Fruit fly (Drosophila melanogaster) whole organism, embryonic: ENCODE results near the gene CG33307.

Experiments used
- CG10321 ChIP-seq: fragments of 200-800 bp; sonication (Bioruptor generic); IDR thresholded peaks from 2 replicates; pipeline ENCODE4 v1.3.6; 2022; ENCODE audit warnings: missing biosample characterization, missing genetic modification characterization
- CG18476 ChIP-seq: fragments of 200-800 bp; sonication (Bioruptor generic); optimal IDR thresholded peaks from 2 replicates; lab custom pipeline; 2016; ENCODE audit warnings: missing biosample characterization, mild to moderate bottlenecking, missing genetic modification characterization
- CG3163 ChIP-seq: fragments of 200-800 bp; sonication (Bioruptor generic); optimal IDR thresholded peaks from 3 replicates; lab custom pipeline; 2016; ENCODE audit warnings: missing biosample characterization, missing genetic modification characterization
- CG34422 ChIP-seq: fragments of 200-800 bp; sonication (Bioruptor generic); IDR thresholded peaks from 3 replicates; pipeline ENCODE4 v1.3.6; 2022; ENCODE audit warnings: missing biosample characterization, missing genetic modification characterization
- CG4328 ChIP-seq: fragments of 200-800 bp; sonication (Bioruptor generic); optimal IDR thresholded peaks from 3 replicates; lab custom pipeline; 2017; ENCODE audit warnings: missing biosample characterization, missing genetic modification reagents, missing genetic modification characterization
- CG4360 ChIP-seq: fragments of 200-800 bp; sonication (Bioruptor generic); IDR thresholded peaks from 2 replicates; pipeline ENCODE4 v1.3.6; 2022; ENCODE audit warnings: missing biosample characterization, missing genetic modification characterization
- CG6272 ChIP-seq: fragments of 200-800 bp; sonication (Bioruptor generic); IDR thresholded peaks from 2 replicates; pipeline ENCODE4 v1.3.6; 2022; ENCODE audit warnings: missing biosample characterization, missing genetic modification characterization
- CG6689 ChIP-seq: fragments of 200-800 bp; sonication (Bioruptor generic); IDR thresholded peaks from 2 replicates; pipeline ENCODE4 v1.3.6; 2022; ENCODE audit warnings: missing biosample characterization, missing genetic modification characterization
- CG9437 ChIP-seq: fragments of 200-800 bp; sonication (Bioruptor generic); optimal IDR thresholded peaks from 2 replicates; lab custom pipeline; 2018; ENCODE audit warnings: missing biosample characterization, mild to moderate bottlenecking, missing genetic modification characterization
- CG9797 ChIP-seq: fragments of 200-800 bp; sonication (Bioruptor generic); optimal IDR thresholded peaks from 3 replicates; lab custom pipeline; 2018; ENCODE audit warnings: missing biosample characterization, mild to moderate bottlenecking, missing genetic modification characterization
- Dll ChIP-seq: fragments of 200-800 bp; sonication (Bioruptor generic); IDR thresholded peaks from 4 replicates; pipeline ENCODE4 v1.3.6; 2022; ENCODE audit warnings: missing biosample characterization, missing genetic modification characterization; ENCODE audit not compliant: partially characterized antibody
- Dp ChIP-seq: fragments of 200-800 bp; sonication (Bioruptor generic); optimal IDR thresholded peaks from 2 replicates; lab custom pipeline; 2018; ENCODE audit warnings: missing biosample characterization, mild to moderate bottlenecking, missing genetic modification characterization, moderate library complexity
- Eip74EF ChIP-seq, 2 experiments: fragments of 200-800 bp in 1 of 2; fragments of >200 bp in 1 of 2; sonication (Bioruptor generic) in 1 of 2; optimal IDR thresholded peaks; 2 replicates each; lab custom pipeline; 2017 to 2019; ENCODE audit warnings: missing biosample characterization in 2 of 2, missing genetic modification characterization in 2 of 2, mild to moderate bottlenecking in 1 of 2, moderate library complexity in 1 of 2
- Ets97D ChIP-seq: fragments of 200-800 bp; sonication (Bioruptor generic); optimal IDR thresholded peaks from 3 replicates; lab custom pipeline; 2016; ENCODE audit warnings: missing biosample characterization, missing genetic modification characterization
- HHEX ChIP-seq: fragments of 200-800 bp; sonication (Bioruptor generic); optimal IDR thresholded peaks from 3 replicates; lab custom pipeline; 2017; ENCODE audit warnings: missing biosample characterization, mild to moderate bottlenecking, missing genetic modification characterization, missing genetic modification reagents
- NFAT ChIP-seq: fragments of 200-800 bp; sonication (Bioruptor generic); IDR thresholded peaks from 2 replicates; pipeline ENCODE4 v1.3.6; 2022; ENCODE audit warnings: missing biosample characterization, missing genetic modification characterization
- Pdp1 ChIP-seq, 2 experiments: fragments of 200-800 bp; sonication (Bioruptor generic); optimal IDR thresholded peaks; 3 replicates each; lab custom pipeline; 2016; ENCODE audit warnings: missing biosample characterization in 2 of 2, missing genetic modification characterization in 2 of 2, mild to moderate bottlenecking in 1 of 2, moderate library complexity in 1 of 2
- Stat92E ChIP-seq, 3 experiments: fragments of >200 bp in 2 of 3; fragments of 200-800 bp in 1 of 3; sonication (Bioruptor generic) in 1 of 3; optimal IDR thresholded peaks; 2 replicates each; lab custom pipeline; 2017 to 2019; ENCODE audit warnings: missing biosample characterization in 3 of 3, missing genetic modification characterization in 3 of 3, mild to moderate bottlenecking in 1 of 3, moderate library complexity in 1 of 3
- Trl ChIP-seq, 3 experiments: fragments of >200 bp in 2 of 3; fragments of 200-800 bp in 1 of 3; sonication (Bioruptor generic) in 1 of 3; optimal IDR thresholded peaks; 2 replicates in 1 of 3; 3 replicates in 2 of 3; lab custom pipeline; 2016 to 2017; ENCODE audit warnings: missing biosample characterization in 1 of 3, missing genetic modification characterization in 1 of 3
- Vsx1 ChIP-seq: fragments of 200-800 bp; sonication (Bioruptor generic); optimal IDR thresholded peaks from 2 replicates; lab custom pipeline; 2017; ENCODE audit warnings: missing biosample characterization, mild to moderate bottlenecking, missing genetic modification characterization, missing genetic modification reagents
- Xbp1 ChIP-seq: fragments of 200-800 bp; sonication (Bioruptor generic); optimal IDR thresholded peaks from 3 replicates; lab custom pipeline; 2016; ENCODE audit warnings: missing biosample characterization, mild to moderate bottlenecking, missing genetic modification characterization
- abd-A ChIP-seq: fragments of 200-800 bp; sonication (Bioruptor generic); optimal IDR thresholded peaks from 3 replicates; lab custom pipeline; 2019; ENCODE audit warnings: missing biosample characterization, mild to moderate bottlenecking, missing genetic modification characterization, moderate library complexity
- bbx ChIP-seq: fragments of 200-800 bp; sonication (Bioruptor generic); IDR thresholded peaks from 2 replicates; pipeline ENCODE4 v1.3.6; 2022; ENCODE audit warnings: missing biosample characterization, missing genetic modification characterization; ENCODE audit not compliant: partially characterized antibody
- chinmo ChIP-seq: fragments of 200-800 bp; sonication (Bioruptor generic); IDR thresholded peaks from 4 replicates; pipeline ENCODE4 v1.3.6; 2022; ENCODE audit warnings: missing biosample characterization, missing genetic modification characterization; ENCODE audit not compliant: partially characterized antibody
- chm ChIP-seq: fragments of 200-800 bp; sonication (Bioruptor generic); IDR thresholded peaks from 2 replicates; pipeline ENCODE4 v1.3.6; 2022; ENCODE audit warnings: missing biosample characterization, missing genetic modification characterization
- corto ChIP-seq: fragments of 200-800 bp; sonication (Bioruptor generic); optimal IDR thresholded peaks from 2 replicates; lab custom pipeline; 2016; ENCODE audit warnings: missing biosample characterization, mild to moderate bottlenecking, missing genetic modification characterization, moderate library complexity
- ems ChIP-seq: fragments of 200-800 bp; sonication (Bioruptor generic); optimal IDR thresholded peaks from 3 replicates; lab custom pipeline; 2016; ENCODE audit warnings: missing biosample characterization, missing genetic modification characterization
- eve ChIP-seq, 2 experiments: fragments of >200 bp; optimal IDR thresholded peaks; 2 replicates each; lab custom pipeline; 2017; ENCODE audit warnings: missing biosample characterization in 2 of 2, missing genetic modification characterization in 2 of 2
- eyg ChIP-seq: fragments of 200-800 bp; sonication (Bioruptor generic); optimal IDR thresholded peaks from 3 replicates; lab custom pipeline; 2016; ENCODE audit warnings: missing biosample characterization, missing genetic modification characterization
- fd96Cb ChIP-seq: fragments of 200-800 bp; sonication (Bioruptor generic); optimal IDR thresholded peaks from 2 replicates; lab custom pipeline; 2018; ENCODE audit warnings: missing biosample characterization, mild to moderate bottlenecking, missing genetic modification characterization, moderate library complexity
- her ChIP-seq: fragments of 200-800 bp; sonication (Bioruptor generic); optimal IDR thresholded peaks from 2 replicates; lab custom pipeline; 2016; ENCODE audit warnings: missing biosample characterization, missing genetic modification characterization
- ind ChIP-seq: fragments of 200-800 bp; sonication (Bioruptor generic); optimal IDR thresholded peaks from 3 replicates; lab custom pipeline; 2016; ENCODE audit warnings: missing biosample characterization, missing genetic modification characterization
- ken ChIP-seq: fragments of 200-800 bp; sonication (Bioruptor generic); IDR thresholded peaks from 3 replicates; pipeline ENCODE4 v1.3.6; 2022; ENCODE audit warnings: missing biosample characterization, missing genetic modification characterization
- nom ChIP-seq: fragments of 200-800 bp; sonication (Bioruptor generic); optimal IDR thresholded peaks from 2 replicates; lab custom pipeline; 2017; ENCODE audit warnings: missing biosample characterization, missing genetic modification characterization, mild to moderate bottlenecking, moderate library complexity, missing genetic modification reagents
- ssp ChIP-seq: fragments of 200-800 bp; sonication (Bioruptor generic); IDR thresholded peaks from 2 replicates; pipeline ENCODE4 v1.3.6; 2022; ENCODE audit warnings: missing biosample characterization, missing genetic modification characterization
- stc ChIP-seq: fragments of 200-800 bp; sonication (Bioruptor generic); IDR thresholded peaks from 2 replicates; pipeline ENCODE4 v1.3.6; 2022; ENCODE audit warnings: missing biosample characterization, missing genetic modification characterization
- trem ChIP-seq: fragments of 200-800 bp; optimal IDR thresholded peaks from 3 replicates; lab custom pipeline; 2019; ENCODE audit warnings: missing biosample characterization, mild to moderate bottlenecking, missing genetic modification characterization, moderate library complexity
- ttk ChIP-seq: fragments of 200-800 bp; sonication (Bioruptor generic); IDR thresholded peaks from 2 replicates; pipeline ENCODE4 v2.1.2; 2022; ENCODE audit warnings: missing biosample characterization, missing genetic modification characterization
- unpg ChIP-seq: fragments of 200-800 bp; sonication (Bioruptor generic); optimal IDR thresholded peaks from 3 replicates; lab custom pipeline; 2018; ENCODE audit warnings: missing biosample characterization, mild to moderate bottlenecking, missing genetic modification characterization, moderate library complexity
- wek ChIP-seq: fragments of 200-800 bp; sonication (Bioruptor generic); optimal IDR thresholded peaks from 3 replicates; lab custom pipeline; 2018; ENCODE audit warnings: missing biosample characterization, mild to moderate bottlenecking, missing genetic modification characterization, moderate library complexity
- yki ChIP-seq: fragments of >200 bp; optimal IDR thresholded peaks from 3 replicates; lab custom pipeline; 2018
- zf30C ChIP-seq: fragments of 200-800 bp; sonication (Bioruptor generic); optimal IDR thresholded peaks from 3 replicates; lab custom pipeline; 2018; ENCODE audit warnings: missing biosample characterization, mild to moderate bottlenecking, missing genetic modification characterization

Gene CG33307

DNA sequence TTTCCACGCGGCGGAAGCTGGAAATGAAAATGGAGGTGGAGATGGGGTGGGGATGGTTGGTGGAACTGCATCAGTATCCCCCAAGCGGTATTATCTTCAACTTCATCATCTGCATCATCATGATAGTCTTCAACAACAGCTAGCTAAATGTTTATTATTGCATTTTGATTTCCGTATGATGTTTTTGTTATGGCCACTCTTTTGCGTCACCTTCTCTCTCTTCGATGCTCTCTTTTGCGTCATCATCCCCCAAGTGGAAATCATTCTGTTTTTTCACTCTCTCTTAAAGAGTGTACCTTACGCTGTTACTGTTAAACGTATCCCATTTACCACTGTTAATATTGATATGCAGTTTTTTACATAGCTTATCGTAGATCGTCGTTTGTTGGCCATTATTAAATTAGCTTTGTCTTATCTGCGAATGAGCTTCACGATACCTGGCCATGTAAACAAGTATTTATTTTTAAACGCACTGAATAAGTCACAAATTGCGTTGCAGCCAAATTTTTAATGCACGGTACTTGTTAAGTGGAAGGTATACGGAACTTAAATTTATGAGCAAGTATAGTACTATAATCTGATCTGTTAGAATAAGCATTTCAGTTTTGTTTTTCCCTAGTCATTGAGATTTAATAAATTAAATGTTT is 36.7 kb upstream of the CG33307 start:
- TF ChIP-seq HHEX (no peak), trem (tag; lab: Kevin White, UChicago) (no peak), CG3163 (GFP tag; lab: Kevin White, UChicago) (peak; percentile 95), Xbp1 (GFP tag; lab: Kevin White, UChicago) (no peak), ken (GFP tag; lab: Robert Waterston, UW) (no peak), Stat92E (GFP tag; optimal IDR thresholded peaks at IDR 0.05; lab: Kevin White, UChicago) (no peak), Eip74EF (GFP tag; optimal IDR thresholded peaks at IDR 0.05; lab: Kevin White, UChicago) (peak in 1 of 2 experiments; percentile 13), wek (no peak), Trl (optimal IDR thresholded peaks at IDR 0.05; lab: Kevin White, UChicago) (peak; percentile 87 to 90), Trl (GFP tag; optimal IDR thresholded peaks at IDR 0.05; lab: Kevin White, UChicago) (no peak), CG9437 (GFP tag; lab: Kevin White, UChicago) (no peak), ttk (0 out of 2 replicates have a peak, but pooled peaks have one; percentile 16), yki (lab: Kevin White, UChicago) (peak; percentile 25), bbx (GFP tag; lab: Robert Waterston, UW) (0 out of 2 replicates have a peak, but pooled peaks have one; percentile 15), stc (no peak), CG4360 (GFP tag; lab: Robert Waterston, UW) (no peak), ems (GFP tag; lab: Kevin White, UChicago) (no peak), CG18476 (GFP tag; lab: Kevin White, UChicago) (no peak), her (GFP tag; lab: Kevin White, UChicago) (no peak), eve (GFP tag; optimal IDR thresholded peaks at IDR 0.05; lab: Kevin White, UChicago) (peak in 1 of 2 experiments; percentile 34), chinmo (GFP tag; lab: Robert Waterston, UW) (0 out of 4 replicates have a peak, but pooled peaks have one; percentile 59), ssp (GFP tag; lab: Robert Waterston, UW) (no peak), CG4328 (GFP tag; lab: Kevin White, UChicago) (no peak), CG10321 (no peak), Dp (no peak), nom (GFP tag; lab: Kevin White, UChicago) (no peak), ind (no peak), NFAT (GFP tag; lab: Robert Waterston, UW) (no peak), abd-A (peak; percentile 9), CG6689 (GFP tag; lab: Robert Waterston, UW) (peak; percentile 19; the same call in 1 of the 2 replicates), chm (peak; percentile 35; the same call in 1 of the 2 replicates), CG6272 (GFP tag; lab: Robert Waterston, UW) (no peak), Ets97D (GFP tag; lab: Kevin White, UChicago) (no peak), zf30C (no peak), Dll (GFP tag; lab: Robert Waterston, UW) (0 out of 4 replicates have a peak, but pooled peaks have one; percentile 25), Vsx1 (peak; percentile 21), eyg (GFP tag; lab: Kevin White, UChicago) (no peak), corto (GFP tag; lab: Kevin White, UChicago) (peak; percentile 47), CG9797 (no peak), unpg (no peak), CG34422 (no peak), Pdp1 (GFP tag; optimal IDR thresholded peaks at IDR 0.05; lab: Kevin White, UChicago) (peak in 1 of 2 experiments; percentile 3), fd96Cb (tag; lab: Kevin White, UChicago) (no peak)
